Fruit fly (Drosophila melanogaster) whole organism, embryonic: Measurements from ENCODE around the gene CG4278.

Experiments
- Aef1 ChIP-seq: fragments of 200-800 bp; sonication (Bioruptor generic); IDR thresholded peaks from 3 replicates; pipeline ENCODE4 v1.3.6; 2022; ENCODE audit warnings: missing biosample characterization, missing genetic modification characterization
- Atf6 ChIP-seq: fragments of 200-800 bp; sonication (Bioruptor generic); IDR thresholded peaks from 2 replicates; pipeline ENCODE4 v1.3.6; 2022; ENCODE audit warnings: missing biosample characterization, missing genetic modification characterization
- BtbVII ChIP-seq: fragments of 200-800 bp; sonication (Bioruptor generic); optimal IDR thresholded peaks from 3 replicates; lab custom pipeline; 2017; ENCODE audit warnings: missing biosample characterization, mild to moderate bottlenecking, missing genetic modification characterization
- CG10274 ChIP-seq: fragments of 200-800 bp; sonication (Bioruptor generic); optimal IDR thresholded peaks from 3 replicates; lab custom pipeline; 2017; ENCODE audit warnings: missing biosample characterization, mild to moderate bottlenecking, missing genetic modification characterization
- CG10431 ChIP-seq: fragments of 200-800 bp; sonication (Bioruptor generic); optimal IDR thresholded peaks from 3 replicates; lab custom pipeline; 2018; ENCODE audit warnings: missing biosample characterization, mild to moderate bottlenecking, missing genetic modification characterization
- CG18011 ChIP-seq: fragments of 200-800 bp; sonication (Bioruptor generic); optimal IDR thresholded peaks from 2 replicates; lab custom pipeline; 2017; ENCODE audit warnings: missing biosample characterization, missing genetic modification characterization, mild to moderate bottlenecking, moderate library complexity, missing genotype
- CG18476 ChIP-seq: fragments of 200-800 bp; sonication (Bioruptor generic); optimal IDR thresholded peaks from 2 replicates; lab custom pipeline; 2016; ENCODE audit warnings: missing biosample characterization, mild to moderate bottlenecking, missing genetic modification characterization
- CG30403 ChIP-seq: fragments of 200-800 bp; sonication (Bioruptor generic); optimal IDR thresholded peaks from 3 replicates; lab custom pipeline; 2016; ENCODE audit warnings: missing biosample characterization, missing genetic modification characterization
- CG3281 ChIP-seq: fragments of 200-800 bp; sonication (Bioruptor generic); optimal IDR thresholded peaks from 3 replicates; lab custom pipeline; 2017; ENCODE audit warnings: missing biosample characterization, mild to moderate bottlenecking, missing genetic modification characterization
- CG43689 ChIP-seq: fragments of 200-800 bp; sonication (Bioruptor generic); IDR thresholded peaks from 2 replicates; pipeline ENCODE4 v1.3.6; 2022; ENCODE audit warnings: missing biosample characterization, missing genetic modification characterization
- CG4424 ChIP-seq: fragments of 200-800 bp; sonication (Bioruptor generic); optimal IDR thresholded peaks from 3 replicates; lab custom pipeline; 2016; ENCODE audit warnings: missing biosample characterization, missing genetic modification characterization
- CG5180 ChIP-seq: fragments of 200-800 bp; sonication (Bioruptor generic); optimal IDR thresholded peaks from 3 replicates; lab custom pipeline; 2017; ENCODE audit warnings: missing biosample characterization, missing genetic modification characterization, mild to moderate bottlenecking, moderate library complexity, missing genetic modification reagents
- CG6854 ChIP-seq: fragments of 200-800 bp; sonication (Bioruptor generic); optimal IDR thresholded peaks from 3 replicates; lab custom pipeline; 2017; ENCODE audit warnings: missing biosample characterization, mild to moderate bottlenecking, missing genetic modification characterization
- CG8944 ChIP-seq: fragments of 200-800 bp; sonication (Bioruptor generic); optimal IDR thresholded peaks from 3 replicates; lab custom pipeline; 2016; ENCODE audit warnings: missing biosample characterization, missing genetic modification characterization
- CkIIα-i1 ChIP-seq: fragments of 200-800 bp; sonication (Bioruptor generic); IDR thresholded peaks from 2 replicates; pipeline ENCODE4 v1.3.6; 2022; ENCODE audit warnings: missing biosample characterization, missing genetic modification characterization
- D19A ChIP-seq: fragments of 200-800 bp; optimal IDR thresholded peaks from 3 replicates; lab custom pipeline; 2019; ENCODE audit warnings: missing biosample characterization, mild to moderate bottlenecking, missing genetic modification characterization, moderate library complexity
- D19B ChIP-seq: fragments of 200-800 bp; sonication (Bioruptor generic); optimal IDR thresholded peaks from 2 replicates; lab custom pipeline; 2017; ENCODE audit warnings: missing biosample characterization, mild to moderate bottlenecking, missing genetic modification characterization
- Dad ChIP-seq: fragments of 200-800 bp; sonication (Bioruptor generic); optimal IDR thresholded peaks from 3 replicates; lab custom pipeline; 2016; ENCODE audit warnings: missing biosample characterization, missing genetic modification characterization
- E2f2 ChIP-seq: fragments of 200-800 bp; sonication (Bioruptor generic); IDR thresholded peaks from 2 replicates; pipeline ENCODE4 v1.3.6; 2022; ENCODE audit warnings: missing biosample characterization, missing genetic modification characterization
- Ets97D ChIP-seq: fragments of 200-800 bp; sonication (Bioruptor generic); optimal IDR thresholded peaks from 3 replicates; lab custom pipeline; 2016; ENCODE audit warnings: missing biosample characterization, missing genetic modification characterization
- Fer2 ChIP-seq: fragments of 200-800 bp; sonication (Bioruptor generic); optimal IDR thresholded peaks from 2 replicates; lab custom pipeline; 2018; ENCODE audit warnings: missing biosample characterization, mild to moderate bottlenecking, missing genetic modification characterization, moderate library complexity
- H2.0 ChIP-seq: fragments of 200-800 bp; sonication (Bioruptor generic); IDR thresholded peaks from 2 replicates; pipeline ENCODE4 v1.3.6; 2022; ENCODE audit warnings: missing biosample characterization, missing genetic modification characterization
- Hr51 ChIP-seq, 2 experiments: fragments of 200-800 bp; sonication (Bioruptor generic); optimal IDR thresholded peaks; 2 replicates in 1 of 2; 3 replicates in 1 of 2; lab custom pipeline; 2016 to 2018; ENCODE audit warnings: missing biosample characterization in 2 of 2, missing genetic modification characterization in 2 of 2, mild to moderate bottlenecking in 1 of 2, moderate library complexity in 1 of 2
- Kr ChIP-seq: fragments of 200-800 bp; sonication (Bioruptor generic); optimal IDR thresholded peaks from 2 replicates; lab custom pipeline; 2017; ENCODE audit warnings: missing biosample characterization, mild to moderate bottlenecking, missing genetic modification characterization
- Lpt ChIP-seq: fragments of >200 bp; optimal IDR thresholded peaks from 2 replicates; lab custom pipeline; 2018; ENCODE audit warnings: missing biosample characterization, missing genetic modification characterization
- NFAT ChIP-seq: fragments of 200-800 bp; sonication (Bioruptor generic); IDR thresholded peaks from 2 replicates; pipeline ENCODE4 v1.3.6; 2022; ENCODE audit warnings: missing biosample characterization, missing genetic modification characterization
- PHDP ChIP-seq: fragments of 200-800 bp; sonication (Bioruptor generic); optimal IDR thresholded peaks from 3 replicates; lab custom pipeline; 2018; ENCODE audit warnings: missing biosample characterization, mild to moderate bottlenecking, missing genetic modification characterization, moderate library complexity
- Pdp1 ChIP-seq, 2 experiments: fragments of 200-800 bp; sonication (Bioruptor generic); optimal IDR thresholded peaks; 3 replicates each; lab custom pipeline; 2016; ENCODE audit warnings: missing biosample characterization in 2 of 2, missing genetic modification characterization in 2 of 2, mild to moderate bottlenecking in 1 of 2, moderate library complexity in 1 of 2
- Rx ChIP-seq: fragments of 200-800 bp; sonication (Bioruptor generic); IDR thresholded peaks from 2 replicates; pipeline ENCODE4 v1.3.6; 2022; ENCODE audit warnings: missing biosample characterization, missing genetic modification characterization
- TFAM ChIP-seq: fragments of 200-800 bp; sonication (Bioruptor generic); optimal IDR thresholded peaks from 2 replicates; lab custom pipeline; 2017; ENCODE audit warnings: missing biosample characterization, missing genetic modification characterization, inconsistent platforms
- Xbp1 ChIP-seq: fragments of 200-800 bp; sonication (Bioruptor generic); optimal IDR thresholded peaks from 3 replicates; lab custom pipeline; 2016; ENCODE audit warnings: missing biosample characterization, mild to moderate bottlenecking, missing genetic modification characterization
- Xrp1 ChIP-seq: fragments of 200-800 bp; sonication (Bioruptor generic); IDR thresholded peaks from 2 replicates; pipeline ENCODE4 v1.3.6; 2022; ENCODE audit warnings: missing biosample characterization, missing genetic modification characterization
- YL-1 ChIP-seq: fragments of 200-800 bp; sonication (Bioruptor generic); optimal IDR thresholded peaks from 3 replicates; lab custom pipeline; 2017; ENCODE audit warnings: missing biosample characterization, mild to moderate bottlenecking, missing genetic modification characterization
- ato ChIP-seq: fragments of 200-800 bp; sonication (Bioruptor generic); IDR thresholded peaks from 2 replicates; pipeline ENCODE4 v1.3.6; 2022; ENCODE audit warnings: missing biosample characterization, missing genetic modification characterization; ENCODE audit not compliant: partially characterized antibody
- bigmax ChIP-seq: fragments of 200-800 bp; sonication (Bioruptor generic); optimal IDR thresholded peaks from 2 replicates; lab custom pipeline; 2018; ENCODE audit warnings: missing biosample characterization, mild to moderate bottlenecking, missing genetic modification characterization
- bowl ChIP-seq: fragments of 200-800 bp; sonication (Bioruptor generic); IDR thresholded peaks from 2 replicates; pipeline ENCODE4 v1.3.6; 2022; ENCODE audit warnings: missing biosample characterization, missing genetic modification characterization
- croc ChIP-seq: fragments of 200-800 bp; sonication (Bioruptor generic); conservative IDR thresholded peaks from 3 replicates; pipeline ENCODE4 v1.3.6; 2022; ENCODE audit warnings: missing biosample characterization, missing genetic modification characterization
- dimm ChIP-seq: fragments of 200-800 bp; sonication (Bioruptor generic); IDR thresholded peaks from 2 replicates; pipeline ENCODE4 v1.3.6; 2022; ENCODE audit warnings: missing biosample characterization, missing genetic modification characterization
- dpn ChIP-seq, 2 experiments: fragments of 200-800 bp; sonication (Bioruptor generic); optimal IDR thresholded peaks; 3 replicates each; lab custom pipeline; 2016; ENCODE audit warnings: missing biosample characterization in 2 of 2, missing genetic modification characterization in 2 of 2
- fd3F ChIP-seq: fragments of 200-800 bp; sonication (Bioruptor generic); optimal IDR thresholded peaks from 2 replicates; lab custom pipeline; 2018; ENCODE audit warnings: missing biosample characterization, mild to moderate bottlenecking, missing genetic modification characterization, moderate library complexity
- grau ChIP-seq: fragments of 200-800 bp; optimal IDR thresholded peaks from 3 replicates; lab custom pipeline; 2019; ENCODE audit warnings: missing biosample characterization, mild to moderate bottlenecking, missing genetic modification characterization, moderate library complexity
- h ChIP-seq: fragments of >200 bp; optimal IDR thresholded peaks from 2 replicates; lab custom pipeline; 2017
- kah ChIP-seq: fragments of 200-800 bp; sonication (Bioruptor generic); optimal IDR thresholded peaks from 2 replicates; lab custom pipeline; 2018; ENCODE audit warnings: missing biosample characterization, mild to moderate bottlenecking, missing genetic modification characterization
- klu ChIP-seq: fragments of 200-800 bp; sonication (Bioruptor generic); IDR thresholded peaks from 2 replicates; pipeline ENCODE4 v1.3.6; 2022; ENCODE audit warnings: missing biosample characterization, missing genetic modification characterization
- pb ChIP-seq: fragments of 200-800 bp; sonication (Bioruptor generic); optimal IDR thresholded peaks from 3 replicates; lab custom pipeline; 2016; ENCODE audit warnings: missing biosample characterization, missing genetic modification characterization
- sisA ChIP-seq: fragments of 200-800 bp; sonication (Bioruptor generic); IDR thresholded peaks from 2 replicates; pipeline ENCODE4 v1.3.6; 2022; ENCODE audit warnings: missing biosample characterization, missing genetic modification characterization
- slbo ChIP-seq: fragments of 200-800 bp; sonication (Bioruptor generic); IDR thresholded peaks from 2 replicates; pipeline ENCODE4 v1.3.6; 2022; ENCODE audit warnings: missing biosample characterization, missing genetic modification characterization
- ssp ChIP-seq: fragments of 200-800 bp; sonication (Bioruptor generic); IDR thresholded peaks from 2 replicates; pipeline ENCODE4 v1.3.6; 2022; ENCODE audit warnings: missing biosample characterization, missing genetic modification characterization
- zen2 ChIP-seq: fragments of 200-800 bp; sonication (Bioruptor generic); IDR thresholded peaks from 3 replicates; pipeline ENCODE4 v1.3.6; 2022; ENCODE audit warnings: missing biosample characterization, missing genetic modification characterization; ENCODE audit not compliant: partially characterized antibody
- zfh1 ChIP-seq: fragments of 200-800 bp; sonication (Bioruptor generic); IDR thresholded peaks from 3 replicates; pipeline ENCODE4 v1.3.6; 2022; ENCODE audit warnings: missing biosample characterization, missing genetic modification characterization

CG4278 gene

dm6 chr2L:16317777-16318610 is 8.9 kb upstream of the CG4278 start (continued):
- TF ChIP-seq CG4424 (GFP tag; lab: Kevin White, UChicago) (no peak), Pdp1 (GFP tag; optimal IDR thresholded peaks at IDR 0.05; lab: Kevin White, UChicago) (peak; percentile 14 to 53), Kr (no peak), TFAM (GFP tag; lab: Kevin White, UChicago) (no peak), CG3281 (GFP tag; lab: Kevin White, UChicago) (peak; percentile 11), zen2 (GFP tag; lab: Robert Waterston, UW) (no peak), zfh1 (0 out of 3 replicates have a peak, but pooled peaks have one; percentile 11), NFAT (GFP tag; lab: Robert Waterston, UW) (0 out of 2 replicates have a peak, but pooled peaks have one; percentile 34), fd3F (peak; percentile 46), dimm (GFP tag; lab: Robert Waterston, UW) (no peak), YL-1 (GFP tag; lab: Kevin White, UChicago) (peak; percentile 44), grau (tag; lab: Kevin White, UChicago) (no peak), bigmax (GFP tag; lab: Kevin White, UChicago) (no peak), BtbVII (peak; percentile 63), bowl (GFP tag; lab: Robert Waterston, UW) (peak; percentile 4; the same call in 1 of the 2 replicates), CG18011 (GFP tag; lab: Kevin White, UChicago) (peak; percentile 43), H2.0 (GFP tag; lab: Robert Waterston, UW) (no peak), E2f2 (GFP tag; lab: Robert Waterston, UW) (0 out of 2 replicates have a peak, but pooled peaks have one; percentile 19), ssp (GFP tag; lab: Robert Waterston, UW) (no peak), h (lab: Kevin White, UChicago) (no peak), pb (GFP tag; lab: Kevin White, UChicago) (no peak), sisA (GFP tag; lab: Robert Waterston, UW) (no peak), Dad (no peak), dpn (GFP tag; optimal IDR thresholded peaks at IDR 0.05; lab: Kevin White, UChicago) (peak; percentile 19 to 39), CkIIα-i1 (no peak), Xbp1 (GFP tag; lab: Kevin White, UChicago) (no peak), Rx (GFP tag; lab: Robert Waterston, UW) (no peak), Atf6 (peak; percentile 71), croc (GFP tag; lab: Robert Waterston, UW) (no peak), Xrp1 (GFP tag; lab: Robert Waterston, UW) (peak; percentile 35; the same call in 1 of the 2 replicates), klu (GFP tag; lab: Robert Waterston, UW) (no peak), Lpt (GFP tag; lab: Kevin White, UChicago) (no peak), Hr51 (GFP tag; optimal IDR thresholded peaks at IDR 0.05; lab: Kevin White, UChicago) (no peak), D19B (GFP tag; lab: Kevin White, UChicago) (no peak), kah (GFP tag; lab: Kevin White, UChicago) (peak; percentile 2), CG5180 (GFP tag; lab: Kevin White, UChicago) (peak; percentile 65), Ets97D (GFP tag; lab: Kevin White, UChicago) (no peak), PHDP (tag; lab: Kevin White, UChicago) (peak; percentile 65), CG8944 (no peak), CG10274 (GFP tag; lab: Kevin White, UChicago) (no peak), Aef1 (GFP tag; lab: Robert Waterston, UW) (no peak), D19A (tag; lab: Kevin White, UChicago) (no peak), ato (GFP tag; lab: Robert Waterston, UW) (no peak), CG30403 (no peak), Fer2 (tag; lab: Kevin White, UChicago) (peak; percentile 12), CG6854 (GFP tag; lab: Kevin White, UChicago) (no peak), CG10431 (GFP tag; lab: Kevin White, UChicago) (peak; percentile 64), CG43689 (no peak), slbo (GFP tag; lab: Robert Waterston, UW) (0 out of 2 replicates have a peak, but pooled peaks have one; percentile 8), CG18476 (GFP tag; lab: Kevin White, UChicago) (peak; percentile 6)
